Worm (Caenorhabditis elegans): ENCODE measurements around the gene K01H12.4.

- no peak for TF ChIP-seq pha-2 (tag; optimal IDR thresholded peaks at IDR 0.05)
- no peak for TF ChIP-seq ceh-6 (GFP tag; optimal IDR thresholded peaks at IDR 0.05)
- TF ChIP-seq tbx-2 (tag; optimal IDR thresholded peaks at IDR 0.05): no peak
- no peak for TF ChIP-seq fax-1 (tag; optimal IDR thresholded peaks at IDR 0.05)
- no peak for TF ChIP-seq dve-1 (tag; optimal IDR thresholded peaks at IDR 0.05)
- TF ChIP-seq elt-2 (tag; optimal IDR thresholded peaks at IDR 0.05): no peak
- TF ChIP-seq pqm-1 (tag; optimal IDR thresholded peaks at IDR 0.05): no peak
- no peak for TF ChIP-seq ama-1 (optimal IDR thresholded peaks at IDR 0.05)
- no peak for TF ChIP-seq ceh-22 (tag; optimal IDR thresholded peaks at IDR 0.05)
- TF ChIP-seq ceh-34 (tag; optimal IDR thresholded peaks at IDR 0.05): no peak
Measured at ce11 chrIV:9756647-9757424, 44.0 kb downstream of the K01H12.4 start.
